Worm (Caenorhabditis elegans) whole organism, late embryonic: ENCODE measurements around the gene tag-234.

ENCODE experiments used
- C38D4.7 ChIP-seq: fragments of 200-800 bp; sonication (Bioruptor generic); optimal IDR thresholded peaks from 2 replicates; lab custom pipeline; 2018; ENCODE audit warnings: mild to moderate bottlenecking, missing genetic modification characterization, moderate library complexity, missing compliant biosample characterization
- ceh-6 ChIP-seq: fragments of 200-800 bp; sonication (Bioruptor generic); optimal IDR thresholded peaks from 2 replicates; lab custom pipeline; 2018; ENCODE audit warnings: mild to moderate bottlenecking, missing genetic modification characterization, missing compliant biosample characterization
- che-1 ChIP-seq: sonication (generic microtip); optimal IDR thresholded peaks from 2 replicates; lab custom pipeline; 2016; ENCODE audit warnings: mild to moderate bottlenecking, missing genetic modification characterization, missing compliant biosample characterization
- mec-3 ChIP-seq: sonication (generic microtip); optimal IDR thresholded peaks from 2 replicates; lab custom pipeline; 2016; ENCODE audit warnings: borderline replicate concordance, missing genetic modification characterization, missing compliant biosample characterization

- TF ChIP-seq che-1 (tag; lab: Kevin White, UChicago) (no peak), mec-3 (no peak), ceh-6 (GFP tag; lab: Kevin White, UChicago) (no peak), C38D4.7 (no peak)
Observed at ce11 chrII:5906274-5906673, 42.3 kb downstream of the tag-234 start, which contains the start of gene F59G1.8.
